Worm (Caenorhabditis elegans) whole organism, late embryonic: Measurements from ENCODE around the gene fbxa-219.

ENCODE experiments used
- dve-1 ChIP-seq: sonication (generic microtip); optimal IDR thresholded peaks from 2 replicates; lab custom pipeline; 2017; ENCODE audit warnings: antibody characterized with exemption, mild to moderate bottlenecking, missing genetic modification characterization, missing compliant biosample characterization
- pag-3 ChIP-seq: sonication (generic microtip); optimal IDR thresholded peaks from 2 replicates; lab custom pipeline; 2016; ENCODE audit warnings: missing compliant biosample characterization, missing genetic modification characterization, borderline replicate concordance
- tbx-7 ChIP-seq: sonication (generic microtip); optimal IDR thresholded peaks from 2 replicates; lab custom pipeline; 2016; ENCODE audit warnings: missing genotype, missing genetic modification characterization, missing compliant biosample characterization

DNA sequence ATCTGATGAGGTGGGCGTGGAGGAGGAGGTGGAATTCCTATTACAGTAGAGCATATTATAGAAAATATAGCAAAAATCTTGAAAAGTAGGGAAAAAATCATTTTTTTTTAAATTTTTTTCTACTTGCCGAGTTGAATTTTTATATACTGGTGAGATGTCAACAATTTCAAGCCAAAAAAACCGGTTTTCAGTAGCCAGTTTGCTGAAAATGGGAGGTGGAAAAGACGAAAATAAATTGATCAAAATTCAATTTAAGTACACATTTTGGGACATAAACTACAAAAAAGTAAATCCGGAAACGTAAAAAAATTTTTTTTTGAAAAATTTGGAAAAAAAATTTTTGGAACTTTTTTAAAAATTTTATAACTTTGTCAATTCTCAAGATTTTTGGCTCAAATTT lies 11.8 kb upstream of the fbxa-219 start, which contains the start of gene Y54F10BM.23:
- no peak for TF ChIP-seq dve-1
- no peak for TF ChIP-seq tbx-7 (tag; lab: Kevin White, UChicago)
- TF ChIP-seq pag-3 (tag; lab: Kevin White, UChicago), result no peak
